Worm (Caenorhabditis elegans) whole organism, late embryonic: Measurements from ENCODE around the gene C18G1.1.

ENCODE experiments used
- C08G9.2 ChIP-seq: sonication (generic microtip); optimal IDR thresholded peaks from 2 replicates; lab custom pipeline; 2016; ENCODE audit warnings: mild to moderate bottlenecking, missing genetic modification characterization, moderate library complexity, missing compliant biosample characterization
- C38D4.7 ChIP-seq: fragments of 200-800 bp; sonication (Bioruptor generic); optimal IDR thresholded peaks from 2 replicates; lab custom pipeline; 2018; ENCODE audit warnings: mild to moderate bottlenecking, missing genetic modification characterization, moderate library complexity, missing compliant biosample characterization
- F13H6.1 ChIP-seq: sonication (generic microtip); optimal IDR thresholded peaks from 2 replicates; lab custom pipeline; 2016; ENCODE audit warnings: missing genetic modification characterization, missing compliant biosample characterization
- K09A11.1 ChIP-seq: sonication (generic microtip); optimal IDR thresholded peaks from 2 replicates; lab custom pipeline; 2017; ENCODE audit warnings: antibody characterized with exemption, mild to moderate bottlenecking, missing genetic modification characterization, missing compliant biosample characterization; ENCODE audit not compliant: insufficient read depth
- ceh-14 ChIP-seq: sonication (generic microtip); optimal IDR thresholded peaks from 2 replicates; lab custom pipeline; 2016; ENCODE audit warnings: missing genotype, missing genetic modification characterization, missing compliant biosample characterization
- ceh-18 ChIP-seq: sonication (generic microtip); optimal IDR thresholded peaks from 2 replicates; lab custom pipeline; 2016; ENCODE audit warnings: missing genetic modification characterization, missing compliant biosample characterization
- ceh-19 ChIP-seq: fragments of 200-800 bp; sonication (Bioruptor generic); optimal IDR thresholded peaks from 2 replicates; lab custom pipeline; 2018; ENCODE audit warnings: mild to moderate bottlenecking, missing genetic modification characterization, missing compliant biosample characterization
- ceh-2 ChIP-seq: sonication (generic microtip); optimal IDR thresholded peaks from 2 replicates; lab custom pipeline; 2016; ENCODE audit warnings: missing genotype, missing genetic modification characterization, missing compliant biosample characterization
- ceh-22 ChIP-seq: sonication (generic microtip); optimal IDR thresholded peaks from 2 replicates; lab custom pipeline; 2017; ENCODE audit warnings: missing biosample characterization, missing genetic modification characterization
- ceh-24 ChIP-seq: sonication (generic microtip); optimal IDR thresholded peaks from 2 replicates; lab custom pipeline; 2016; ENCODE audit warnings: mild to moderate bottlenecking, missing genetic modification characterization, missing compliant biosample characterization
- ceh-30 ChIP-seq: fragments of 150-350 bp; optimal IDR thresholded peaks from 2 replicates; lab custom pipeline; 2014; ENCODE audit warnings: missing biosample characterization, missing genetic modification characterization
- ceh-31 ChIP-seq: sonication (generic microtip); optimal IDR thresholded peaks from 2 replicates; lab custom pipeline; 2016; ENCODE audit warnings: missing genetic modification characterization, missing compliant biosample characterization
- ceh-34 ChIP-seq: sonication (generic microtip); optimal IDR thresholded peaks from 2 replicates; lab custom pipeline; 2016; ENCODE audit warnings: mild to moderate bottlenecking, missing genetic modification characterization, missing compliant biosample characterization
- ceh-45 ChIP-seq: fragments of 200-800 bp; sonication (Bioruptor generic); IDR thresholded peaks from 2 replicates; pipeline ENCODE4 v1.3.6; 2022; ENCODE audit warnings: missing genetic modification reagents, missing genetic modification characterization, missing compliant biosample characterization
- ceh-48 ChIP-seq: sonication (generic microtip); optimal IDR thresholded peaks from 2 replicates; lab custom pipeline; 2016; ENCODE audit warnings: missing genetic modification characterization, inconsistent platforms, missing compliant biosample characterization
- che-1 ChIP-seq: sonication (generic microtip); optimal IDR thresholded peaks from 2 replicates; lab custom pipeline; 2016; ENCODE audit warnings: mild to moderate bottlenecking, missing genetic modification characterization, missing compliant biosample characterization
- elt-2 ChIP-seq: sonication (generic microtip); optimal IDR thresholded peaks from 2 replicates; lab custom pipeline; 2016; ENCODE audit warnings: missing genetic modification reagents, missing genetic modification characterization, missing compliant biosample characterization
- ets-4 ChIP-seq: sonication (generic microtip); optimal IDR thresholded peaks from 2 replicates; lab custom pipeline; 2016; ENCODE audit warnings: missing genetic modification characterization, missing compliant biosample characterization
- fkh-10 ChIP-seq: fragments of 150-350 bp; optimal IDR thresholded peaks from 2 replicates; lab custom pipeline; 2014; ENCODE audit warnings: missing biosample characterization, missing genetic modification reagents, missing genetic modification characterization
- fkh-6 ChIP-seq: sonication (generic microtip); optimal IDR thresholded peaks from 2 replicates; lab custom pipeline; 2016; ENCODE audit warnings: missing genetic modification characterization, missing compliant biosample characterization
- gmeb-2 ChIP-seq: sonication (generic microtip); optimal IDR thresholded peaks from 2 replicates; lab custom pipeline; 2016; ENCODE audit warnings: missing genetic modification characterization, inconsistent platforms, missing compliant biosample characterization
- hlh-13 ChIP-seq: fragments of 200-800 bp; sonication (Bioruptor generic); optimal IDR thresholded peaks from 2 replicates; lab custom pipeline; 2018; ENCODE audit warnings: mild to moderate bottlenecking, missing genetic modification characterization, missing compliant biosample characterization
- hlh-30 ChIP-seq: sonication (generic microtip); optimal IDR thresholded peaks from 2 replicates; lab custom pipeline; 2017; ENCODE audit warnings: antibody characterized with exemption, missing genetic modification characterization, missing compliant biosample characterization; ENCODE audit not compliant: insufficient read depth
- hlh-6 ChIP-seq: sonication (generic microtip); optimal IDR thresholded peaks from 2 replicates; lab custom pipeline; 2016; ENCODE audit warnings: missing genotype, missing genetic modification characterization, missing compliant biosample characterization
- hlh-8 ChIP-seq: sonication (generic microtip); optimal IDR thresholded peaks from 2 replicates; lab custom pipeline; 2016; ENCODE audit warnings: missing genotype, missing genetic modification characterization, missing compliant biosample characterization
- lim-6 ChIP-seq: sonication (generic microtip); optimal IDR thresholded peaks from 2 replicates; lab custom pipeline; 2016; ENCODE audit warnings: missing genetic modification characterization, missing compliant biosample characterization
- madf-2 ChIP-seq: sonication (generic microtip); optimal IDR thresholded peaks from 2 replicates; lab custom pipeline; 2017; ENCODE audit warnings: missing genetic modification characterization, missing compliant biosample characterization
- mec-3 ChIP-seq: sonication (generic microtip); optimal IDR thresholded peaks from 2 replicates; lab custom pipeline; 2016; ENCODE audit warnings: borderline replicate concordance, missing genetic modification characterization, missing compliant biosample characterization
- nfya-1 ChIP-seq: sonication (generic microtip); optimal IDR thresholded peaks from 2 replicates; lab custom pipeline; 2017; ENCODE audit warnings: missing genetic modification characterization, mild to moderate bottlenecking, missing compliant biosample characterization, antibody characterized with exemption, moderate library complexity
- npax-4 ChIP-seq: sonication (generic microtip); optimal IDR thresholded peaks from 2 replicates; lab custom pipeline; 2016; ENCODE audit warnings: missing genetic modification characterization, missing compliant biosample characterization
- odd-2 ChIP-seq: sonication (generic microtip); optimal IDR thresholded peaks from 2 replicates; lab custom pipeline; 2017; ENCODE audit warnings: antibody characterized with exemption, mild to moderate bottlenecking, missing genetic modification characterization, missing compliant biosample characterization
- pat-9 ChIP-seq: fragments of 200-800 bp; sonication (Bioruptor generic); optimal IDR thresholded peaks from 2 replicates; lab custom pipeline; 2018; ENCODE audit warnings: mild to moderate bottlenecking, missing genetic modification characterization, moderate library complexity, missing compliant biosample characterization
- pha-2 ChIP-seq: sonication (generic microtip); optimal IDR thresholded peaks from 2 replicates; lab custom pipeline; 2017; ENCODE audit warnings: mild to moderate bottlenecking, missing genetic modification characterization, missing compliant biosample characterization
- pha-4 ChIP-seq: fragments of 150-350 bp; optimal IDR thresholded peaks from 2 replicates; lab custom pipeline; 2018; ENCODE audit warnings: missing biosample characterization, missing genetic modification reagents, missing genetic modification characterization
- pros-1 ChIP-seq: fragments of 150-350 bp; optimal IDR thresholded peaks from 2 replicates; lab custom pipeline; 2014; ENCODE audit warnings: missing biosample characterization, missing genetic modification reagents, missing genetic modification characterization
- ref-2 ChIP-seq: sonication (generic microtip); optimal IDR thresholded peaks from 2 replicates; lab custom pipeline; 2016; ENCODE audit warnings: missing genetic modification characterization, missing compliant biosample characterization
- rnt-1 ChIP-seq: sonication (generic microtip); optimal IDR thresholded peaks from 2 replicates; lab custom pipeline; 2016; ENCODE audit warnings: missing genetic modification characterization, missing compliant biosample characterization
- tbx-2 ChIP-seq: sonication (generic microtip); optimal IDR thresholded peaks from 2 replicates; lab custom pipeline; 2016; ENCODE audit warnings: missing genetic modification characterization, missing compliant biosample characterization
- tbx-7 ChIP-seq: sonication (generic microtip); optimal IDR thresholded peaks from 2 replicates; lab custom pipeline; 2016; ENCODE audit warnings: missing genotype, missing genetic modification characterization, missing compliant biosample characterization
- ttx-3 ChIP-seq: sonication (generic microtip); optimal IDR thresholded peaks from 2 replicates; lab custom pipeline; 2016; ENCODE audit warnings: missing genetic modification reagents, missing genetic modification characterization, missing compliant biosample characterization
- unc-3 ChIP-seq, 2 experiments: fragments of 200-800 bp in 1 of 2; sonication (Bioruptor generic) in 1 of 2; sonication (generic microtip) in 1 of 2; conservative IDR thresholded peaks in 1 of 2; optimal IDR thresholded peaks in 1 of 2; 2 replicates each; pipeline versions ENCODE4 v1.3.6 to Lab custom; 2016 to 2022; ENCODE audit warnings: missing compliant biosample characterization in 2 of 2, missing genetic modification characterization in 2 of 2, missing genetic modification reagents in 1 of 2
- unc-42 ChIP-seq: sonication (generic microtip); optimal IDR thresholded peaks from 2 replicates; lab custom pipeline; 2016; ENCODE audit warnings: missing genotype, missing genetic modification characterization, missing compliant biosample characterization
- unc-55 ChIP-seq: sonication (generic microtip); optimal IDR thresholded peaks from 2 replicates; lab custom pipeline; 2017; ENCODE audit warnings: missing biosample characterization, missing genetic modification reagents, missing genetic modification characterization
- unc-86 ChIP-seq: sonication (generic microtip); optimal IDR thresholded peaks from 2 replicates; lab custom pipeline; 2016; ENCODE audit warnings: missing genetic modification characterization, missing compliant biosample characterization

C18G1.1 gene

DNA sequence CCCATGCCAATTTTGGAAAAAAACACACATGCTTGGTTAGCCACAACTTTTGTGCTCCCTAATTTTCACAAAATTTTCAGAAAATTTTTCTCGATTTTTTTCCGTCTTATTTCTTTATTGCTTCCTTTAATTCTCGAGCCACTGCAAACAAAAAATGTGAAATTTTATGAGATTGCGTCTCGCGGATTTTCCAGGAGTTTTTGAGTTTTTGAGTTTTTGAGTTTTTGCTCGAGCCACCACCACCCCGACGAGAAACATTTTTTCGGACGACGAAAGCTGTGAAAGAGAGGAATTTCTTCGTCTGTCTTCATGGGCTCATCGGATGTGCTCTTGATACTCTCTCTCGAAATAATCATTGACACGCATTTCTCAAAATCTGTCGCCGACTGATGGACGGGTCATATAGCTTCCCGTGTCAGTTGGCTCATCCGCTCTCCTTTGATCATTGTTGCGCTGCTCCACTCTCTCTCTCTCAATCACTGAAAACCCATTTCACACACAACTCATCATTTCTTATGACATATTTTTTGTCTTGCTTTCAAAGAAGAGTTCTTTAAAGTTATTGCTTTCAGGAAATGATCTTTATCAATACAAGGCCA, at the start of gene C18G1.1:
TSS of gene C18G1.1 (plus strand) at position 573 of the 599 bp plus-strand sequence.
- TF ChIP-seq pha-2 (tag; lab: Kevin White, UChicago) (no peak), tbx-7 (tag; lab: Kevin White, UChicago) (no peak), unc-55 (peak; percentile 92), rnt-1 (peak; percentile 44), ceh-18 (tag; lab: Kevin White, UChicago) (peak; percentile 66), ceh-2 (tag; lab: Kevin White, UChicago) (no peak)

DNA sequence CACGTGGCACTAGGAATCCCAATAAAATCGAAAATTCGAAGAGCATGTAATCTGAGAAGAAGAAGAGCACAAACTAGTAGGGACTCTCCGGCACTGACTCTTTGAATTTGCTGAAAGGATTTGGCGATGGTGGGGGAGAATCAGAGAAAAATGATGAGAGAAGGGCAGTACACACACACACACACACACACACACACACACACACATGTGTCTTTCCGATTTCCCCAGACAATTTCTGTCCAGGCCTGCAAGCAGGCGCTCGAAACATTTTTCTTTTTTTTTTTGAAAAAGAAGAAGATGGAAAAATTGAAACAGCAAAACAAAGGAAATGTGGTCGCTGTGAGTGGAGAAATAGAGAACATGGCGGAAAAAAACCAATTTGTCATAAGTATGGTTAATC, 47.7 kb upstream of the C18G1.1 start, which contains the start of gene tig-2:
TSS of gene tig-2 (minus strand) at position 87 of the 400 bp plus-strand sequence.
- peak; percentile 23 for TF ChIP-seq nfya-1
- peak; percentile 8 for TF ChIP-seq tbx-2
- TF ChIP-seq hlh-30 (tag; lab: Kevin White, UChicago) = no peak
- TF ChIP-seq ceh-18 (tag; lab: Kevin White, UChicago) = peak; percentile 48
- TF ChIP-seq hlh-13 (GFP tag; lab: Kevin White, UChicago) = no peak
- no peak for TF ChIP-seq ceh-45 (GFP tag; lab: Robert Waterston, UW)
- TF ChIP-seq npax-4 (tag; lab: Kevin White, UChicago) = no peak
- TF ChIP-seq K09A11.1 (tag; lab: Kevin White, UChicago) = no peak

DNA sequence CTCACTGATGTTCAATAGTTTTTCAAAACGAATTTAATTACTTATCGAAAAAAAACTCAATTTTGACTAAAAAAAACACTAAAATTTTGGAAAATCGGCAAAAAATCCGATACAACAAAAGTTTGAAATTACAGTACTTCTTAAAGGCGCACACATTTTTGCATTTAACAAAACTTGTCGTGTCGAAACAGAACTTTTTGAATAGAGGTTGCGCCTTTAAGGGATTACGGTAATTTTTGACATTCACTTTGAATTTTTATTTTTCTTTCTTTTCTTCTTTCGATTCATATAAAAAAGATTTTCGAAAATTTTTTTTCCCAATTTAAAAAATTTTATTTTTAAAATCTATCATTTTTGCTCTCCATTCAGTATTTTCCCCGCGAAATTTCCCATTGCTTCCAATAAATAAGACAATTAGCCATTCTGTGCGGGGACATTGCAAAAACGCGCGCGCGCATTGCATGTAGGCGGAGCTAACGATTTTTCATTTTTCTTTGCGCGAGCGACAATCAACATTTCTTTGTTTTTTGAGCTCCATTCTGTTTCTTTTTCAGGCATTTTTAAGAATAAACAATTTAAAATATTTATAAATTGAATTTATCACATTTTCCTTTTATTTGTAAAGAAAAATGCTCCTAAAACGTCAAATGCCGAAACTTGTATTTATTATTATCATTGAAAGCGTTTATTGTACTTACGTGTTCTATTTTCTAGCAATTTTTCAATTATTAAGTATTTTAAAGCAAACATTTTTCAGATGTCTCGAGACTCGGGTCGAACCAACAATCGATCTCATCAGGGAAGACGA, 46.4 kb upstream of the C18G1.1 start, which contains the start of gene F39G3.3:
TSS of gene F39G3.3 (plus strand) at position 758 of the 808 bp plus-strand sequence.
- peak; percentile 82 for TF ChIP-seq rnt-1
- TF ChIP-seq lim-6 (tag; lab: Kevin White, UChicago) = peak; percentile 62
- peak; percentile 89 for TF ChIP-seq ceh-31 (tag; lab: Kevin White, UChicago)
- peak; percentile 26 for TF ChIP-seq ceh-30 (tag; lab: Kevin White, UChicago)
- TF ChIP-seq npax-4 (tag; lab: Kevin White, UChicago) = peak; percentile 80
- peak; percentile 71 for TF ChIP-seq ref-2 (tag; lab: Kevin White, UChicago)
- peak; percentile 55 for TF ChIP-seq pat-9 (tag; lab: Kevin White, UChicago)
- TF ChIP-seq gmeb-2 (tag; lab: Kevin White, UChicago) = peak; percentile 86
- TF ChIP-seq F13H6.1 (tag; lab: Kevin White, UChicago) = peak; percentile 74
- peak; percentile 88 for TF ChIP-seq ceh-19
- TF ChIP-seq hlh-8 (tag; lab: Kevin White, UChicago) = peak; percentile 89
- TF ChIP-seq fkh-10 (GFP tag; lab: Kevin White, UChicago) = peak; percentile 66
- peak; percentile 86 for TF ChIP-seq madf-2
- peak; percentile 91 for TF ChIP-seq ttx-3 (tag; lab: Kevin White, UChicago)
- peak; percentile 93 for TF ChIP-seq unc-86 (tag; lab: Kevin White, UChicago)
- TF ChIP-seq ceh-48 (tag; lab: Kevin White, UChicago) = peak; percentile 88
- TF ChIP-seq C08G9.2 (tag; lab: Kevin White, UChicago) = peak; percentile 68
- TF ChIP-seq ceh-22 = no peak
- TF ChIP-seq elt-2 (tag; lab: Kevin White, UChicago) = peak; percentile 95
- no peak for TF ChIP-seq hlh-30 (tag; lab: Kevin White, UChicago)
- TF ChIP-seq unc-42 (tag; lab: Kevin White, UChicago) = peak; percentile 92
- peak; percentile 66 for TF ChIP-seq ets-4 (tag; lab: Kevin White, UChicago)
- TF ChIP-seq fkh-6 (tag; lab: Kevin White, UChicago) = peak; percentile 83
- peak; percentile 90 for TF ChIP-seq odd-2 (tag; lab: Kevin White, UChicago)
- peak; percentile 97 for TF ChIP-seq ceh-14
- peak; percentile 83 for TF ChIP-seq C38D4.7 (GFP tag; lab: Kevin White, UChicago)
- no peak for TF ChIP-seq pros-1
- peak; percentile 91 for TF ChIP-seq ceh-2 (tag; lab: Kevin White, UChicago)
- peak; percentile 65 for TF ChIP-seq ceh-24 (tag; lab: Kevin White, UChicago)
- no peak for TF ChIP-seq mec-3 (tag; lab: Kevin White, UChicago)
- peak; percentile 76 for TF ChIP-seq hlh-6
- TF ChIP-seq ceh-34 = peak; percentile 86
- peak; percentile 77 for TF ChIP-seq che-1
- TF ChIP-seq unc-3 (GFP tag; conservative IDR thresholded peaks at IDR 0.05; lab: Robert Waterston, UW) = no peak; the same call in 1 of the 2 replicates
- TF ChIP-seq unc-3 (tag; optimal IDR thresholded peaks at IDR 0.05; lab: Kevin White, UChicago) = peak; percentile 87
- peak; percentile 68 for TF ChIP-seq ceh-45 (GFP tag; lab: Robert Waterston, UW)
- TF ChIP-seq pha-4 (tag; lab: Kevin White, UChicago) = no peak
- TF ChIP-seq hlh-13 (GFP tag; lab: Kevin White, UChicago) = peak; percentile 70
